Fruit fly (Drosophila melanogaster): ENCODE results near the gene RluA-2.

The RluA-2 gene

dm6 chr2L:10504895-10505294 lies 28.0 kb downstream of the RluA-2 start (continued):
- no peak for TF ChIP-seq CG13894 (tag; optimal IDR thresholded peaks at IDR 0.05)
- no peak for TF ChIP-seq CG5953 (GFP tag; IDR thresholded peaks at IDR 0.05)
- TF ChIP-seq Ets65A (GFP tag): no peak
- no peak for TF ChIP-seq ewg (GFP tag; optimal IDR thresholded peaks at IDR 0.05)
- TF ChIP-seq sug (tag; optimal IDR thresholded peaks at IDR 0.05): no peak
- TF ChIP-seq Blimp-1 (GFP tag; optimal IDR thresholded peaks at IDR 0.05): peak; percentile 4
- TF ChIP-seq cato (GFP tag; optimal IDR thresholded peaks at IDR 0.05; ENCODE audit: borderline replicate concordance): no peak
- no peak for TF ChIP-seq CG16779 (GFP tag; IDR thresholded peaks at IDR 0.05)
- no peak for TF ChIP-seq lmd (GFP tag; IDR thresholded peaks at IDR 0.05)
- TF ChIP-seq CG10462 (GFP tag; optimal IDR thresholded peaks at IDR 0.05): no peak
- TF ChIP-seq bigmax (GFP tag; optimal IDR thresholded peaks at IDR 0.05): no peak
- no peak for TF ChIP-seq en (GFP tag; optimal IDR thresholded peaks at IDR 0.05)
- TF ChIP-seq dysf (GFP tag; IDR thresholded peaks at IDR 0.05): no peak
- TF ChIP-seq ci (GFP tag; IDR thresholded peaks at IDR 0.05): peak; percentile 68; the same call in 2 of the 3 replicates
- peak; percentile 16 for TF ChIP-seq CG2712 (tag; optimal IDR thresholded peaks at IDR 0.05)
- no peak for TF ChIP-seq CG6683 (GFP tag; optimal IDR thresholded peaks at IDR 0.05)
- TF ChIP-seq CG12155 (GFP tag; optimal IDR thresholded peaks at IDR 0.05): no peak
- peak; percentile 8 for TF ChIP-seq CG1529 (GFP tag; optimal IDR thresholded peaks at IDR 0.05)
- TF ChIP-seq pzg (GFP tag; optimal IDR thresholded peaks at IDR 0.05): no peak
- no peak for TF ChIP-seq crp (GFP tag; optimal IDR thresholded peaks at IDR 0.05)
- no peak for TF ChIP-seq exex (tag; optimal IDR thresholded peaks at IDR 0.05)
- no peak for TF ChIP-seq Poxn (GFP tag; IDR thresholded peaks at IDR 0.05)
- no peak for TF ChIP-seq jing (GFP tag; optimal IDR thresholded peaks at IDR 0.05)
- no peak; the same call in 1 of the 2 replicates for TF ChIP-seq Rfx (GFP tag; IDR thresholded peaks at IDR 0.05)
- no peak for TF ChIP-seq caup (GFP tag; optimal IDR thresholded peaks at IDR 0.05; ENCODE audit: severe bottlenecking)
- no peak for TF ChIP-seq Hr39 (optimal IDR thresholded peaks at IDR 0.05)
- TF ChIP-seq CG7786 (GFP tag; optimal IDR thresholded peaks at IDR 0.05): no peak
- TF ChIP-seq sens-2 (GFP tag; IDR thresholded peaks at IDR 0.05): no peak
- no peak for TF ChIP-seq wor (GFP tag; IDR thresholded peaks at IDR 0.05)
- TF ChIP-seq CG15269 (tag; optimal IDR thresholded peaks at IDR 0.05): no peak
- TF ChIP-seq run (tag; optimal IDR thresholded peaks at IDR 0.05): no peak
- TF ChIP-seq Asciz (GFP tag; optimal IDR thresholded peaks at IDR 0.05): no peak
- TF ChIP-seq fd96Cb (tag; optimal IDR thresholded peaks at IDR 0.05): no peak
- peak; percentile 8 for TF ChIP-seq Spps (tag; optimal IDR thresholded peaks at IDR 0.05)
- TF ChIP-seq fd64A (GFP tag; optimal IDR thresholded peaks at IDR 0.05): peak; percentile 55
- TF ChIP-seq tna (GFP tag; IDR thresholded peaks at IDR 0.05; ENCODE audit: partially characterized antibody): no peak
- TF ChIP-seq D19B (GFP tag; optimal IDR thresholded peaks at IDR 0.05): no peak
- TF ChIP-seq gro (GFP tag; optimal IDR thresholded peaks at IDR 0.05): no peak
- no peak for TF ChIP-seq trh (GFP tag; optimal IDR thresholded peaks at IDR 0.05)
- TF ChIP-seq gcm (GFP tag; optimal IDR thresholded peaks at IDR 0.05): peak; percentile 8
- TF ChIP-seq CG9437 (GFP tag; optimal IDR thresholded peaks at IDR 0.05): no peak
- no peak for TF ChIP-seq ssp (GFP tag; IDR thresholded peaks at IDR 0.05)
- TF ChIP-seq Hr3 (GFP tag; optimal IDR thresholded peaks at IDR 0.05): no peak
- TF ChIP-seq CG11560 (tag; IDR thresholded peaks at IDR 0.05): no peak
- no peak for TF ChIP-seq croc (GFP tag; conservative IDR thresholded peaks at IDR 0.05)
- no peak for TF ChIP-seq CG31224 (GFP tag; IDR thresholded peaks at IDR 0.05)
- TF ChIP-seq CG2120 (GFP tag; optimal IDR thresholded peaks at IDR 0.05): no peak
- no peak for TF ChIP-seq CG30431 (GFP tag; optimal IDR thresholded peaks at IDR 0.05)
- TF ChIP-seq usp (GFP tag; optimal IDR thresholded peaks at IDR 0.05): no peak
- no peak for TF ChIP-seq CG8478 (optimal IDR thresholded peaks at IDR 0.05)
- no peak for TF ChIP-seq BtbVII (GFP tag; optimal IDR thresholded peaks at IDR 0.05)
- TF ChIP-seq luna (GFP tag; optimal IDR thresholded peaks at IDR 0.05): no peak
- TF ChIP-seq Pdp1 (GFP tag; optimal IDR thresholded peaks at IDR 0.05): peak in 1 of 2 experiments; percentile 56
